Fruit fly (Drosophila melanogaster) whole organism, embryonic: ENCODE results near the gene Agpat3.

Experiments
- ATbp ChIP-seq: fragments of 200-800 bp; sonication (Bioruptor generic); optimal IDR thresholded peaks from 2 replicates; lab custom pipeline; 2017; ENCODE audit warnings: missing biosample characterization, mild to moderate bottlenecking, missing genetic modification characterization, missing genetic modification reagents
- Bdp1 ChIP-seq: fragments of 200-800 bp; sonication (Bioruptor generic); optimal IDR thresholded peaks from 3 replicates; lab custom pipeline; 2016; ENCODE audit warnings: missing biosample characterization, missing genetic modification characterization
- Bgb ChIP-seq: fragments of 200-800 bp; sonication (Bioruptor generic); IDR thresholded peaks from 2 replicates; pipeline ENCODE4 v1.3.6; 2022; ENCODE audit warnings: missing biosample characterization, missing genetic modification characterization; ENCODE audit not compliant: partially characterized antibody
- CG4282 ChIP-seq: fragments of 200-800 bp; sonication (Bioruptor generic); optimal IDR thresholded peaks from 2 replicates; lab custom pipeline; 2016; ENCODE audit warnings: missing biosample characterization, missing genetic modification characterization
- CG8765 ChIP-seq: fragments of 200-800 bp; sonication (Bioruptor generic); IDR thresholded peaks from 2 replicates; pipeline ENCODE4 v1.3.6; 2022; ENCODE audit warnings: missing biosample characterization, missing genetic modification characterization
- NFAT ChIP-seq: fragments of 200-800 bp; sonication (Bioruptor generic); IDR thresholded peaks from 2 replicates; pipeline ENCODE4 v1.3.6; 2022; ENCODE audit warnings: missing biosample characterization, missing genetic modification characterization
- Nf-YB ChIP-seq: fragments of 200-800 bp; sonication (Bioruptor generic); optimal IDR thresholded peaks from 3 replicates; lab custom pipeline; 2019; ENCODE audit warnings: missing biosample characterization, mild to moderate bottlenecking, missing genetic modification characterization, moderate library complexity
- Sry-β ChIP-seq: fragments of 200-800 bp; sonication (Bioruptor generic); optimal IDR thresholded peaks from 2 replicates; lab custom pipeline; 2018; ENCODE audit warnings: missing biosample characterization, mild to moderate bottlenecking, missing genetic modification characterization, moderate library complexity
- Taf1 ChIP-seq: fragments of 200-800 bp; sonication (Bioruptor generic); IDR thresholded peaks from 2 replicates; pipeline ENCODE4 v1.3.6; 2022; ENCODE audit warnings: missing biosample characterization, missing genetic modification characterization
- bbx ChIP-seq: fragments of 200-800 bp; sonication (Bioruptor generic); IDR thresholded peaks from 2 replicates; pipeline ENCODE4 v1.3.6; 2022; ENCODE audit warnings: missing biosample characterization, missing genetic modification characterization; ENCODE audit not compliant: partially characterized antibody
- bsh ChIP-seq, 2 experiments: fragments of 200-800 bp; sonication (Bioruptor generic); optimal IDR thresholded peaks; 2 replicates each; lab custom pipeline; 2017 to 2018; ENCODE audit warnings: mild to moderate bottlenecking in 2 of 2, missing biosample characterization in 2 of 2, missing genetic modification characterization in 2 of 2, moderate library complexity in 1 of 2
- chm ChIP-seq: fragments of 200-800 bp; sonication (Bioruptor generic); IDR thresholded peaks from 2 replicates; pipeline ENCODE4 v1.3.6; 2022; ENCODE audit warnings: missing biosample characterization, missing genetic modification characterization
- gcm ChIP-seq: fragments of 200-800 bp; sonication (Bioruptor generic); optimal IDR thresholded peaks from 2 replicates; lab custom pipeline; 2019; ENCODE audit warnings: missing biosample characterization, mild to moderate bottlenecking, missing genetic modification characterization, moderate library complexity
- gt ChIP-seq: fragments of 200-800 bp; sonication (Bioruptor generic); IDR thresholded peaks from 2 replicates; pipeline ENCODE4 v1.3.6; 2022; ENCODE audit warnings: missing biosample characterization, missing genetic modification characterization
- klu ChIP-seq: fragments of 200-800 bp; sonication (Bioruptor generic); IDR thresholded peaks from 2 replicates; pipeline ENCODE4 v1.3.6; 2022; ENCODE audit warnings: missing biosample characterization, missing genetic modification characterization
- sens ChIP-seq: fragments of 200-800 bp; sonication (Bioruptor generic); peaks from one replicate; lab custom pipeline; 2016; ENCODE audit warnings: missing biosample characterization, missing genetic modification characterization

Gene Agpat3

dm6 chr3L:16333013-16333412, 52.7 kb downstream of the Agpat3 start, which contains the start of gene CG13056:
TSS of gene CG13056 (plus strand) at chr3L:16333313.
- no peak for TF ChIP-seq gcm (GFP tag; lab: Kevin White, UChicago)
- no peak for TF ChIP-seq CG4282 (GFP tag; lab: Kevin White, UChicago)
- TF ChIP-seq Nf-YB (GFP tag; lab: Kevin White, UChicago): no peak
- no peak for TF ChIP-seq klu (GFP tag; lab: Robert Waterston, UW)
- TF ChIP-seq gt (GFP tag; lab: Robert Waterston, UW): no peak
- no peak for TF ChIP-seq Sry-β
- no peak for TF ChIP-seq CG8765 (GFP tag; lab: Robert Waterston, UW)
- no peak for TF ChIP-seq chm
- no peak for TF ChIP-seq Bgb (GFP tag; lab: Robert Waterston, UW)
- no peak for TF ChIP-seq Taf1 (GFP tag; lab: Robert Waterston, UW)
- TF ChIP-seq bbx: no peak
- no peak for TF ChIP-seq bsh (GFP tag; optimal IDR thresholded peaks at IDR 0.05; lab: Kevin White, UChicago)
- no peak for TF ChIP-seq ATbp (GFP tag; lab: Kevin White, UChicago)
- TF ChIP-seq NFAT: no peak
- no peak for TF ChIP-seq sens (GFP tag; lab: Kevin White, UChicago)
- TF ChIP-seq Bdp1: no peak
